Worm (Caenorhabditis elegans): ENCODE data around the gene tsp-5.

Gene tsp-5

DNA sequence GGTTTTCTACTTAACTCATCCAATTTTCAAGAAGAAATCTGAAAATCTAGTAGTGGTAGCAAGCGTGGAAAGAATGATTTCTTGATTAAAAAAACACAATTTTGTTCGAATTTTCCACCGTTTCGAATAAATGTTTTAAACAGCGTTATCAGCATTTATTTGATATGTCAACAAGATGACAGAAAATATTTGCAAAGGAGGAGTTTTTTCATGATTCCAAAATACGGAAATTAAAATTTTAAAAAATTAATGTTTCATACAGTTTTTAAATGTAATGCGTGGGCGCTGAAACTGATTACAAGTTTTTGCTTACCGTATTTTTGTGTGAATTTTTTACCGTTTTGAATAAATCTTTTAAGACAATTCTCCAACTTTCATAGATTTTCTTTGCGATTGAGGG is 41.1 kb upstream of the tsp-5 start:
- no peak for TF ChIP-seq mab-5 (tag; optimal IDR thresholded peaks at IDR 0.05)
- TF ChIP-seq nhr-28 (tag; optimal IDR thresholded peaks at IDR 0.05) = no peak
- TF ChIP-seq lsy-2 (tag; optimal IDR thresholded peaks at IDR 0.05) = no peak
- no peak for TF ChIP-seq nhr-2 (tag; optimal IDR thresholded peaks at IDR 0.05)
- no peak for TF ChIP-seq nhr-12 (tag; optimal IDR thresholded peaks at IDR 0.05)
- TF ChIP-seq hlh-1 (tag; optimal IDR thresholded peaks at IDR 0.05) = no peak
- TF ChIP-seq ces-1 (GFP tag; optimal IDR thresholded peaks at IDR 0.05) = no peak
- no peak for TF ChIP-seq M03D4.4 (tag; optimal IDR thresholded peaks at IDR 0.05)
- TF ChIP-seq unc-120 (tag; optimal IDR thresholded peaks at IDR 0.05; ENCODE audit: poor library complexity, severe bottlenecking) = no peak
- no peak for TF ChIP-seq pha-4 (tag; optimal IDR thresholded peaks at IDR 0.05)

ce11 chrIV:13626469-13626868 is 34.9 kb upstream of the tsp-5 start, which contains the start of gene sru-21:
Gene sru-21 (plus strand): TSS chrIV:13626769.
- TF ChIP-seq sptf-1 (tag; optimal IDR thresholded peaks at IDR 0.05) = no peak
- no peak for TF ChIP-seq mls-2 (tag; optimal IDR thresholded peaks at IDR 0.05)
- TF ChIP-seq elt-1 (tag; optimal IDR thresholded peaks at IDR 0.05; ENCODE audit: borderline replicate concordance, insufficient read depth) = no peak
- TF ChIP-seq pha-4 (tag; optimal IDR thresholded peaks at IDR 0.05) = no peak
- TF ChIP-seq nhr-12 (tag; optimal IDR thresholded peaks at IDR 0.05) = no peak
- TF ChIP-seq flh-1 (GFP tag; optimal IDR thresholded peaks at IDR 0.05) = no peak
- TF ChIP-seq hlh-1 (tag; optimal IDR thresholded peaks at IDR 0.05) = no peak
- TF ChIP-seq ceh-39 (tag; optimal IDR thresholded peaks at IDR 0.05) = no peak
- TF ChIP-seq nhr-2 (tag; optimal IDR thresholded peaks at IDR 0.05) = no peak
- no peak for TF ChIP-seq lsy-2 (tag; optimal IDR thresholded peaks at IDR 0.05)
- no peak for TF ChIP-seq unc-39 (tag; optimal IDR thresholded peaks at IDR 0.05)

- TF ChIP-seq mls-2 (tag; optimal IDR thresholded peaks at IDR 0.05) = no peak
- no peak for TF ChIP-seq nhr-237 (tag; optimal IDR thresholded peaks at IDR 0.05)
- TF ChIP-seq hlh-1 (tag; optimal IDR thresholded peaks at IDR 0.05) = no peak
- TF ChIP-seq drap-1 (GFP tag; optimal IDR thresholded peaks at IDR 0.05) = no peak
- TF ChIP-seq unc-120 (tag; optimal IDR thresholded peaks at IDR 0.05; ENCODE audit: poor library complexity, severe bottlenecking) = no peak
- no peak for TF ChIP-seq lsy-2 (tag; optimal IDR thresholded peaks at IDR 0.05)
Measured at ce11 chrIV:13623533-13623932, 32.0 kb upstream of the tsp-5 start, which contains the start of gene C08F11.1. Gene C08F11.1 (plus strand): TSS chrIV:13623833.

- TF ChIP-seq elt-1 (tag; optimal IDR thresholded peaks at IDR 0.05; ENCODE audit: borderline replicate concordance, insufficient read depth) = no peak
- no peak for TF ChIP-seq lsy-2 (tag; optimal IDR thresholded peaks at IDR 0.05)
Measured at ce11 chrIV:13619203-13619602, 27.7 kb upstream of the tsp-5 start, which contains the start of gene C08F11.3. Gene C08F11.3 (plus strand): TSS chrIV:13619503.

DNA sequence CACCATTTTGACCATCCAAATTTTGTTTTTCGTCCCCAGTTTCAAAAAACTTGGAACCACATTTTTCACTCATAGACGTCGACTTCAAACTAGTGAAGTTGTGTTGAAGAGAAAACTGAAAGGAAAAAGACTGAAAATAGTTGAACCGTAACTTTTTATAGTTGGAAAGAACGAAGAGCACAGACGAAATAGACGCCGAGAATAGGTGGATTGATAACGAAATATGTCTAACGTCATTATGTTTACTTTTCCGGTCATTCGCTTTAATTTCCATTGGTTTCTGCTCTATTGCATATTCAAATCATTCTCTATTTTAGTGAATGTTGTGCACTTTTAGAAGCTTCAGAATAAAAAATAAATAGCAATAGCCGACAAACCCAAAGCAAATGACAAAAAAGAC is 18.2 kb upstream of the tsp-5 start, which contains the start of gene C08F11.13:
Gene C08F11.13 (minus strand): TSS at position 138 of the 400 bp plus-strand sequence.
- TF ChIP-seq lsy-2 (tag; optimal IDR thresholded peaks at IDR 0.05) (no peak), nhr-237 (tag; optimal IDR thresholded peaks at IDR 0.05) (no peak), drap-1 (GFP tag; optimal IDR thresholded peaks at IDR 0.05) (no peak), flh-1 (GFP tag; optimal IDR thresholded peaks at IDR 0.05) (no peak), M03D4.4 (tag; optimal IDR thresholded peaks at IDR 0.05) (no peak), unc-62 (GFP tag; optimal IDR thresholded peaks at IDR 0.05) (no peak), mls-2 (tag; optimal IDR thresholded peaks at IDR 0.05) (no peak), sptf-1 (tag; optimal IDR thresholded peaks at IDR 0.05) (no peak), lin-13 (tag; optimal IDR thresholded peaks at IDR 0.05) (no peak), snpc-4 (tag; optimal IDR thresholded peaks at IDR 0.05) (no peak), ceh-39 (tag; optimal IDR thresholded peaks at IDR 0.05) (no peak), tbx-8 (GFP tag; optimal IDR thresholded peaks at IDR 0.05) (no peak), nhr-28 (tag; optimal IDR thresholded peaks at IDR 0.05) (no peak), ces-1 (GFP tag; optimal IDR thresholded peaks at IDR 0.05) (no peak), sem-2 (GFP tag; optimal IDR thresholded peaks at IDR 0.05) (no peak), elt-3 (tag; optimal IDR thresholded peaks at IDR 0.05) (no peak), pha-4 (tag; optimal IDR thresholded peaks at IDR 0.05) (no peak), lin-32 (GFP tag; optimal IDR thresholded peaks at IDR 0.05) (no peak), nhr-12 (tag; optimal IDR thresholded peaks at IDR 0.05) (no peak), cnd-1 (tag; optimal IDR thresholded peaks at IDR 0.05) (no peak)

DNA sequence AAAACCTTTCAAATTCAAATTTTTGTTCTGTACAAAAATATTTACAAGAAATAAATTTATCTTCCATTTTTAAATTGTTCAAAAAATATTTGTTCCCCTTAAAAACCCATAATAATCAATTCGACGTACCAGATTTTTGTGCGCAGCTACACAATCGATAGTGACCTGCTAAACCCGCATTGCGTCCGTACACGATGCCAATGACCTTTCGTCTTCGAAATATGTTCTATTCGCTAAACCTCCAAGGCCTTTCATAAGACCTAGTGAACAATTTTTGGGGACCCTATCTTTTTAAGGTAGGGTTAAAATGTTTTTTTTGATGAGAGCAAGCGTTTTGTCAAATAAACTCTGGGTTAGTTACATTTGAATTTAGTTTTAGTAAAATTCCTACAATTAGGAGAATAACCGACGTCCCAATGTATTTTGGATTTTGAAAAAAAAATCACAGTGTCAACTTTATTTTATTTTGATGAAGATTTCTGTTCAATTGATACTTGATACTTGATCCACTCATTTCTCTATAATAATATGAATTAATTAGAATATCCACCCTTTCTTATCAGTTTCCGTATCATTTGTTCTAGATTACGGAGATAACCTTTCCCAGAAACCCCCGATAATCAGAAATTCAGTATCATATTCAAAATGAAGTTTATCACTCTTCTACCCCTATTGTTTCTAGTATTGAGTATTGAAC is 10.6 kb upstream of the tsp-5 start, which contains the start of gene Y45F10B.59:
Gene Y45F10B.59 (plus strand): TSS at position 647 of the 697 bp plus-strand sequence.
- TF ChIP-seq ztf-11 (tag; optimal IDR thresholded peaks at IDR 0.05) (no peak), tbx-8 (GFP tag; optimal IDR thresholded peaks at IDR 0.05) (no peak), ceh-83 (GFP tag; optimal IDR thresholded peaks at IDR 0.05) (no peak), nhr-76 (tag; optimal IDR thresholded peaks at IDR 0.05) (no peak), pha-4 (tag; optimal IDR thresholded peaks at IDR 0.05) (no peak), unc-39 (tag; optimal IDR thresholded peaks at IDR 0.05) (no peak), lin-32 (GFP tag; optimal IDR thresholded peaks at IDR 0.05) (no peak), unc-62 (GFP tag; optimal IDR thresholded peaks at IDR 0.05) (no peak), lin-13 (tag; optimal IDR thresholded peaks at IDR 0.05) (no peak)

All from whole organism, mixed stage, embryonic.